Fruit fly (Drosophila melanogaster) whole organism, larva: ENCODE data around the gene CG14427.

Source experiments
- noc ChIP-seq: fragments of 200-800 bp; sonication (Bioruptor generic); optimal IDR thresholded peaks from 3 replicates; lab custom pipeline; 2019; ENCODE audit warnings: missing biosample characterization, mild to moderate bottlenecking, missing genetic modification characterization, moderate library complexity

CG14427 gene

dm6 chrX:7040205-7040866, at the start of gene CG14427:
CG14427 (plus strand) TSS chrX:7040603.
- TF ChIP-seq noc (tag; lab: Kevin White, UChicago) = no peak

- no peak for TF ChIP-seq noc (tag; lab: Kevin White, UChicago)
Observed at dm6 chrX:6991286-6991685, 49.1 kb upstream of the CG14427 start, which contains the start of gene ogre. ogre (minus strand) TSS chrX:6991318.

dm6 chrX:6993350-6993749, 47.1 kb upstream of the CG14427 start, which contains the start of gene Inx7:
Inx7 (minus strand) TSS chrX:6993612.
- TF ChIP-seq noc (tag; lab: Kevin White, UChicago) = no peak

DNA sequence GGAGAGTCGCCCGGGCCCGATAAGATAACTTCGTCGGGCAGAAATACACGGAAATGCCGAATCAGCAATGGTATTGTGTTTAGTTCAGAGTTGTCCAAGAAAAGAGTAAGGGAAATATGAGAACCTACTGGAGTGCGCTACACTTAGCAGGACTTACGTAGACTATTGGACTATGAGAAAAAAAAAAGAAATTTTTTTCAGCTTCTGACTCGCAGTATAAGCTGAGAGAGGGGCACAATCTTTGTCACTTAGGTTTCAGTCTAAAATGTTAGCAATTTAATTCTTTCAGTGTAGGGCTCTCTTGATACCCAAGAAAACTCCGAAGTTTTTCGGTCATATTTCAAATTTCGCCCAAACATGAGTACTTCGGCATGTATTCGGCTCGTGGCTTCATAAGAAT, 46.6 kb upstream of the CG14427 start:
- peak; percentile 75 for TF ChIP-seq noc (tag; lab: Kevin White, UChicago)

DNA sequence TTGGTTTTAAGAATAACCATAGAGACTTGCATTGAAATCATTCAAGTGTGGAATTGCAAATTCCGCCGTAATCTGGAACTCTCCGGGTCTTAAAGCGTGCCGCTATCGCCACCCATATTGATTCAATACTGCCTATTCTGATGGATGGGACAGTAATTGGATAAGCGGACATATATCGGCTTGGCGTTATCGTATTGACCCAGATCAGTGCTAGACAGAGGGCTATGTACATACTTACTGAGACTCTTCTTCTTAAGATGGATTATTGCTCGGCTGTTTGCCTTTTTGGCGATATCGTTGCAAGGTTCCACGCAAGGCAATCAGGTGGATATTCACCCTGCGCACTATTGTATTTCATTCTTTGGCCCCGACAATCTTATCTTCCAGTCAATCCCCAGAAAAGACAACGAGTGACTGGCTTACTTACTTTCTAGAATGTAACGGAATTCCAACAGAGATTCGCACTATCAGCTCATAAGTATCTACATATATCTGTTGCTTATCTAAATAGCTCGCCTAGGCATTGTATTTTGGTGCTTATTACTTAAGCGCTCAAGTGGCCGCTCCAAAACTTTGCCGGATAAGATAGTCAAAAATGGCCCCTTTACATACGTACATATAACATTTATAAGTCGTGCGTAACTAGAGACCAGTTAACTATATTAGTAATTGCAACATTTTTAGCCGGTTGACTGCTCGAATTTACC, 45.8 kb upstream of the CG14427 start:
- no peak for TF ChIP-seq noc (tag; lab: Kevin White, UChicago)

dm6 chrX:6995258-6995657, 45.1 kb upstream of the CG14427 start:
- no peak for TF ChIP-seq noc (tag; lab: Kevin White, UChicago)

DNA sequence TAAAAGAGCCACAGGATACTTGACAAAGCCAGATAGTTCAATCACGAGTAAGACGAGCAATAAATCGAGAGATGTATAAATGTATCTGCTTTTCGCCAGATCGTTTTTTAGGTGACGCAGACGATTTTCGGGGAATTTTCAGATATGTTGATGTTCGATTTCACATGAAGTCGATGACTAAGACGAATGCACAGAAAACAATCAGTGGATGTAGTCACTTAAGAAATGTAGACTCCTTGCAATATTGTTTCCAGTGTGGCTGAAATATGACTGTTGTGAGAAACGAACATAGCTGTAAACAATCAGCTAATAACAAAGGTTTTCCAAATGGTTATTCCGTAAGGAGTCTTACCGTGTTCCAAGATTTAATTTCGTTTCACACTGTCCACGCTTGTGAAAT, 44.3 kb upstream of the CG14427 start:
- TF ChIP-seq noc (tag; lab: Kevin White, UChicago) = no peak

DNA sequence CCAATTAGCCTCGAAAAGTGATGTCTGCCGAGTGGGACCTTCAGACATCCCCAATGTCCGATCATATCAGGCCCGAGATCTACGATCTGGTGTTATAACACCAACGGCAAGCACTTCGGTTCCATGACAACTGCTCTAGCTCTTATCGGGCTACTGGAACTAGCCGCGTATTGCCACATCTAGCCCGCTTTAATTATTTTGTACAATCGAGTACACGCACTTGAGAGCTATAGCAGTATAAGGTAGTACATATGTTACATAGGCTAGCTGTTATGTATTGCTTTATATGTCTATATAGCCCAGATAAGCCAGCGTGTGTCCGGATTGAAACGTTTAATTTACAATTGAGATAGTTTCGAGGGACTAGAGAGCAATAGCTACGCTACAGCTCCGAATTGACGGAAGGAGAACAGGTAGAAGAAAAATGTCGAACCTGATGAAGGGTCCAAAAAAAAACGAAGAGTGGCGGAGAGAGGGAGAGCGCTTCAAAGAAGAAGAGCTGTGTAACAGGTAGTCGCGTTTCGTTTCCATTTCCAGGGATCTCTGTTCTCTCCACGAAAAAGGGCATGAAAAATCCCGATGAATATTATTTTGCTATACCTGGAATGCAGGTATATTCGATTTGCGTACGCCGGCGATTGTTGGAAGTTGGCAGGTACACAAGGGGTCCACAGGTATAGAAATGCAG, 43.3 kb upstream of the CG14427 start:
- TF ChIP-seq noc (tag; lab: Kevin White, UChicago) = no peak

DNA sequence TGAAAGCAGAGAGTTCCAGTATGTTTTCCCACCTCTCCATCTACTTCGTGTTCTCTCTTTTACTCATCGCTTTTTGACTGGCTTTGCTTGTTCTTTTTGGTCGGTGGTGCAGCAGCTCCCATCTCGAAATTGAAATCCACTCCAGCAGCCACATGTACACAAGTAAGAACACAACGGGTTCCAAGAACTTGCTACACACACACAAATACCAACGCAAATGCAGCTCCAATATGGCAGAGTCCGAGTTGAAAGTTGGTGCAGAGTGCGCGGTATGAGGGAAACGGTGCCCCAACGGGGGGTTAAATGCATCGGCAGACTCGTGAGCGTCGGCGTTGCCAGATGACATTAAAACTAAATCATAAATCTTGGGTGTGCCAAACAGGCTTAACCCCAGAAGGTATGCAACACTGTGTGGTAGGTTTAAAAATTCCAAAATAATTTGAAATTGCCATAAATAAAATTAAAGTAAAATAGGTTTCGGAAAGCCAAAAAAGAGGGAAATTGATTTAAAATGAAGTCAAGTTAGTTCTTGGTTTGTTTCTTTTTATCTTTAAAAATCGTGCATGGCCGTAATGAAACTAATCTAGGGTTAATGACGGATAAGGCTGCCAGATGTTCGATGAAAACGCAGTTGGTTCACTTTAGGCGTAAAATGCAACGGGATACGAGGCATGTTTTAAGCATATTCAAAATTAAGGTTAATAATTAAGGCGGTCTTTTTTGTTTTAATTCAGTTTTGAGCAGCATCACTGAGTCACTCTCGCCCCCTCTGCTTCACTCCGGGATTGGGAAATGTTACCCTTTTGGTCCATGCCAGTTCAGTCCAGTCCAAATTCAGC, 42.5 kb upstream of the CG14427 start:
- no peak for TF ChIP-seq noc (tag; lab: Kevin White, UChicago)

DNA sequence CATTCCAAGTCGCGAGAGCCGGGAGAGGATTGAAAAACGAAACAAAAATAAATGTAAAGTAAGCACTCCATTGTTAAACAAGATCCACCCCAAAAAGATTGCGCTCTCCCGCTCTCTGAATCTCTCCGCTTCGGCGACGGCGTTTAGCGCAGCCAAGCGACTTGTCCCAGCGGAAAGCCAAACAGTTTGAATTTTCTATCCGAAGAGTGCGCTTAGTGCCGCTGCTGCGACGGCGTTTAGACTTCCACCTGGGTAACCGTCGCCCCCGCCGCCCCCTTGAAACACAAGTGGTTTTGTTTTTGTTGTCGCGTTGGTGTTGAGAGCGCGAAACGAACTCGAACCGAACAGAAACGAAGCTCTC, 41.9 kb upstream of the CG14427 start, which contains the start of gene Inx2:
Gene Inx2 (plus strand): TSS at position 181 of the 361 bp plus-strand sequence.
- peak; percentile 67 for TF ChIP-seq noc (tag; lab: Kevin White, UChicago)

DNA sequence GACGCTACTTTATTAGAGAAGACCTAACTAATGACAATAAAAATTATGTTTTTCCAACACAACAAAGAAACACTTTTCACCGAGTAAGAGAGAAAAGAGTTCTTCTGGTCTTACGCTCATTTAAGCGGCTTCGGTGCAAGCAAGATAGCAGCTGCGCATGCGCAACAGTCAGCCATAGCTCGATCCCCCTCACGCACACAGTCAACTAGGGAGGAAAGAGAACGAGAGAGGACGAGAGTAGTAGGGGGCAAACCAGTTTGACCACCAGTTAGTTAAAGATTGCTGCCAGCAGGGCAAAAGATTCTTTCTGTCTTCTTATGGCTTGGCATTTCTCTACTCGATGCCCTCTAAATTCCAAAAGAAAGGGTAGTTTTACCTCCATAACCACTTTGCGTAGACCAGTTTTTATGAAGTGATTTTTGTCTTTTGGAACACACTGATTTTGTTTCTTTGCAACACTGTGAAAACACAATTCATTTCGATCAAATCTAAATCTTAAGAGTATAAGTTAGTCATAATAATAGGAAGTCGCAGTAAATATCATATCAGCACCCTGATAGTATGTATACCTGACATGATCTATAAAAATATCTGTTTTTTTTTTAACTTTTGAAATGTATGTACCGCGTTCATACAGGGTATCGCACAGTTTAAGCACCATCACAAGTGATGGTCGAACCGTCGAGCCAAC, 39.8 kb upstream of the CG14427 start:
- peak; percentile 54 for TF ChIP-seq noc (tag; lab: Kevin White, UChicago)

- peak; percentile 27 for TF ChIP-seq noc (tag; lab: Kevin White, UChicago)
Observed at dm6 chrX:7001135-7001769, 39.2 kb upstream of the CG14427 start.

DNA sequence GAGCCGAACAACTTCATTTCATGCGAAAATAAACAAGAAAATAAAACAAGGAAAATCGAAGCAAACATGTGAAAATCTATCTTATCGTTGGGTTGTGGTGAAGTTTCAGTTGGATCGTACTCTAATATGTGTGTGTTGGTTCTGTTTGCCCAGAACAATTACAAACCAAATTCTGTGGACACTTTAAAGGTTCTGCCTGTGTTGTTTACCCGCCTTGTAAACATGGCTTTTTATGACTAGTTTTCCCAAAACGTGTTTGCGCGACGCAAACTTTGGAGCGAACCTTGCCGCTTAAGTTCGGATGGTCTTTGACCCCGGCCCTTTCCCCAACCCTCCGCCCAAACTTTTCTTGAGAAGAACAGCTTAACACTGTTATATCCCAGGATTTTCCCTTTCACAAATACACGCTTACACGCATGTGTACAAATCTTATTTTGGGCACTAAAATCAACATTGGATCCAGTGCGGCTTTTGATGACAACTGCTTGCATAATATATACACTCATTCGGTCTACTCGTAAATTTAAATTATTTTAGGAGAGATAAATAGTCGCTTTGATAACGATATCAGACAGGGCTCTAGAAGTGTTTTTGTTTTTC, 36.2 kb upstream of the CG14427 start:
- no peak for TF ChIP-seq noc (tag; lab: Kevin White, UChicago)

- no peak for TF ChIP-seq noc (tag; lab: Kevin White, UChicago)
Observed at dm6 chrX:7005444-7005843, 35.0 kb upstream of the CG14427 start.
